Worm (Caenorhabditis elegans): Measurements from ENCODE around the gene str-240.

The str-240 gene

DNA sequence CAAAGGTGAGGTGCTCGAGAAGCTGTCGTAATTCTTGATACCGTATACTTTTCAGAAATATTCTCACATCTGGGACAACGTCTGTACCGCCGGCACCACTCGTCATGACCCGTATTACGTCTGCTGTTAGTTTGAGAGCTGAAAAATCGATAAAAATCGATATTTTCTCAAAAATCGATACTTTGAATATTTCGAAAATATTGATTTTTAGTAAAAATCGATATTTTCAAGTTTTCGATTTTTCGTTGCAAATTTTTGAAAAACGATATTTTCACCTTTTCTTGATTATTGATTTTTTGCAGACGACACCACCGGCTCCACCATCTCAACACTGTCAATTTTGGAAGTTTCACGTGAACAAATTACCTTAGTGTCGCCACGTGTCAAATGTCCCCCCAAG, 26.0 kb downstream of the str-240 start:
- TF ChIP-seq ceh-18 (tag; optimal IDR thresholded peaks at IDR 0.05) (no peak), ceh-48 (tag; optimal IDR thresholded peaks at IDR 0.05) (peak; percentile 16)

DNA sequence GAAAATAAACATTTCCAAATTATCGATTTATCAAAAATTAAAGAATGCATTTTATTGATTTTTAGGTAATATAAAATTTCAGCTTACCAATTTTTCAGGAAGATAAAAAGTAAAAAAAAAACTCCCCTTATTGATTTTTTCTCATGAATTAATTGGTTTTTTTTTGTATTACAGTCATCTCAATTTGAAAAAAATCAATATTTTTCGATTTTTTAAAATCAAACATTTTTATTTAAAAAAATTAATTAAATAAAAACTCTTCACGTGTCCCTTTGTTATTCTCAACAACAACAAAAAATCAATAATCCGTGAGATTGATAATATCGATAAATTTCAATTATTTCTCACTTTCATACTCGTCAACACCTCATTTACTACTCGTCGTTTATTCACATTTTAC, 26.4 kb downstream of the str-240 start, which contains the start of gene C38C3.3:
Gene C38C3.3 (plus strand): TSS at position 301 of the 400 bp plus-strand sequence.
- TF ChIP-seq gmeb-2 (tag; optimal IDR thresholded peaks at IDR 0.05) = no peak
- no peak for TF ChIP-seq eyg-1 (tag; optimal IDR thresholded peaks at IDR 0.05)
- TF ChIP-seq mec-3 (tag; optimal IDR thresholded peaks at IDR 0.05; ENCODE audit: borderline replicate concordance) = no peak
- no peak for TF ChIP-seq fax-1 (tag; optimal IDR thresholded peaks at IDR 0.05)
- no peak for TF ChIP-seq ceh-30 (tag; optimal IDR thresholded peaks at IDR 0.05)
- TF ChIP-seq C38D4.7 (GFP tag; optimal IDR thresholded peaks at IDR 0.05) = no peak
- no peak for TF ChIP-seq ceh-34 (tag; optimal IDR thresholded peaks at IDR 0.05)
- no peak for TF ChIP-seq sox-4 (tag; optimal IDR thresholded peaks at IDR 0.05)
- TF ChIP-seq ceh-14 (tag; optimal IDR thresholded peaks at IDR 0.05) = no peak
- no peak for TF ChIP-seq ceh-19 (GFP tag; optimal IDR thresholded peaks at IDR 0.05)
- TF ChIP-seq C08G9.2 (tag; optimal IDR thresholded peaks at IDR 0.05) = no peak
- TF ChIP-seq lim-6 (tag; optimal IDR thresholded peaks at IDR 0.05) = no peak
- no peak for TF ChIP-seq unc-42 (tag; optimal IDR thresholded peaks at IDR 0.05)
- TF ChIP-seq unc-55 (GFP tag; optimal IDR thresholded peaks at IDR 0.05) = no peak
- no peak for TF ChIP-seq Y22D7AL.16 (tag; optimal IDR thresholded peaks at IDR 0.05)
- TF ChIP-seq fkh-6 (tag; optimal IDR thresholded peaks at IDR 0.05) = no peak
- TF ChIP-seq nfya-1 (tag; optimal IDR thresholded peaks at IDR 0.05) = no peak
- no peak for TF ChIP-seq ceh-24 (tag; optimal IDR thresholded peaks at IDR 0.05)
- no peak for TF ChIP-seq unc-86 (tag; optimal IDR thresholded peaks at IDR 0.05)

- TF ChIP-seq Y22D7AL.16 (tag; optimal IDR thresholded peaks at IDR 0.05) (no peak), rnt-1 (tag; optimal IDR thresholded peaks at IDR 0.05) (no peak), ceh-45 (GFP tag; IDR thresholded peaks at IDR 0.05) (no peak), pat-9 (tag; optimal IDR thresholded peaks at IDR 0.05) (no peak), sox-2 (GFP tag; IDR thresholded peaks at IDR 0.05) (no peak), lim-6 (tag; optimal IDR thresholded peaks at IDR 0.05) (no peak), unc-3 (GFP tag; conservative IDR thresholded peaks at IDR 0.05) (no peak), unc-3 (tag; optimal IDR thresholded peaks at IDR 0.05) (no peak), hlh-15 (tag; optimal IDR thresholded peaks at IDR 0.05) (no peak)
These were observed 27.3 kb downstream of the str-240 start, which contains the start of gene spig-7 for ce11 chrV:1494469-1494868. TSS of gene spig-7 (plus strand) at chrV:1494769.

DNA sequence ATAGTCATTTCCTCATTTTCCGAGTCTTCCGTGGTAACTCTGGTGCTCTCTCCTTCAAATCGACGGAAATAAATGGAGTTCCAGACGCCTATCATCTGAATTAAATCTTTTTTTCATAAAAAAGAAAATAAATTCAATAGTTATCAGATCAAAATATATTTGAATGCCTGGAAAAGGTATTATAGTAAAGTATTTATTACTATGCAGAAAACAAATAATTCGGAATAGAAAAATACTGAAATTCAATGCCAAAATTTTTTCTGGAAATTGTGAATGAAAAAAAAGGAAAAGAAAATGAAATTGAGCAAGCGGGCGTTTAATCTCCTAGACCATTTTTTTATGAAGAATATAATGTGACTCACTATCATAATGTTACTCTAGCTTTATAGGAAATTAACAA, 30.2 kb downstream of the str-240 start, which contains the start of gene C38C3.6:
Gene C38C3.6 (minus strand): TSS at position 101 of the 400 bp plus-strand sequence.
- no peak for TF ChIP-seq unc-3 (GFP tag; conservative IDR thresholded peaks at IDR 0.05)
- no peak for TF ChIP-seq unc-3 (tag; optimal IDR thresholded peaks at IDR 0.05)
- TF ChIP-seq fax-1 (tag; optimal IDR thresholded peaks at IDR 0.05) = no peak
- no peak for TF ChIP-seq dve-1 (tag; optimal IDR thresholded peaks at IDR 0.05)
- TF ChIP-seq ceh-22 (tag; optimal IDR thresholded peaks at IDR 0.05) = no peak
- TF ChIP-seq sox-2 (GFP tag; IDR thresholded peaks at IDR 0.05) = no peak
- no peak for TF ChIP-seq ceh-19 (GFP tag; optimal IDR thresholded peaks at IDR 0.05)
- TF ChIP-seq dmd-4 (tag; optimal IDR thresholded peaks at IDR 0.05; ENCODE audit: borderline replicate concordance) = no peak
- no peak for TF ChIP-seq pat-9 (tag; optimal IDR thresholded peaks at IDR 0.05)
- no peak for TF ChIP-seq ttx-3 (tag; optimal IDR thresholded peaks at IDR 0.05)
- no peak for TF ChIP-seq pax-1 (tag; optimal IDR thresholded peaks at IDR 0.05)
- TF ChIP-seq ahr-1 (tag; optimal IDR thresholded peaks at IDR 0.05) = no peak

DNA sequence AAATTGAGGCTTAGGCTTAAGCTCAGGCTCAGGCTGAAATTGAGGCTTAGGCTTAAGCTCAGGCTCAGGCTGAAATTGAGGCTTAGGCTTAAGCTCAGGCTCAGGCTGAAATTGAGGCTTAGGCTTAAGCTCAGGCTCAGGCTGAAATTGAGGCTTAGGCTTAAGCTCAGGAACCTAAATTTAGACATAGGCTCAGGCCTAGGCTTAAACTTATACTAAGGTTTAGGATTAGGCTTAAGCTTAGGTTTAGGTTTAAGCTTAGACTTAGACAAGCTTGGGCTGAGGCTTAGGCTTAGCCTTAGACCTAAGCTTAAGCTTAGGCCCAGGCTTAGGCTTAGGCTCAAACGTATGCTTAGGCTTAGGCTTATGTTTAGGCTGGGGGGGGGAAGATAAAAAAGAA, 30.9 kb downstream of the str-240 start:
- peak; percentile 70 for TF ChIP-seq dve-1 (tag; optimal IDR thresholded peaks at IDR 0.05)
